Worm (Caenorhabditis elegans) whole organism, early embryonic: Measurements from ENCODE around the gene best-18.

Experiments used
- aly-1 ChIP-seq: sonication (generic microtip); optimal IDR thresholded peaks from 2 replicates; lab custom pipeline; 2016; ENCODE audit warnings: missing genetic modification characterization, missing compliant biosample characterization
- ceh-13 ChIP-seq: fragments of 200-800 bp; sonication (Bioruptor generic); optimal IDR thresholded peaks from 2 replicates; lab custom pipeline; 2018; ENCODE audit warnings: mild to moderate bottlenecking, missing genetic modification characterization, missing compliant biosample characterization
- sea-1 ChIP-seq: fragments of 200-800 bp; sonication (Bioruptor generic); conservative IDR thresholded peaks from 2 replicates; pipeline ENCODE4 v1.3.6; 2022; ENCODE audit warnings: missing genetic modification characterization, missing compliant biosample characterization

- TF ChIP-seq sea-1 (GFP tag; lab: Robert Waterston, UW) (no peak), ceh-13 (GFP tag; lab: Kevin White, UChicago) (no peak), aly-1 (no peak)
Measured at ce11 chrIII:10214540-10214979, 2.4 kb downstream of the best-18 start.
